Fruit fly (Drosophila melanogaster) S2 (cell line): ENCODE measurements around the gene eIF2Bepsilon.

Experiments used
- CG8478 ChIP-seq: fragments of >200 bp; optimal IDR thresholded peaks from 2 replicates; lab custom pipeline; 2018
- CTCF ChIP-seq, 2 experiments: fragments of >200 bp; optimal IDR thresholded peaks; 2 replicates each; lab custom pipeline; 2018

Gene eIF2Bepsilon

dm6 chrX:1879606-1880110 lies 43.0 kb downstream of the eIF2Bepsilon start, which contains the start of gene CG14818:
Gene CG14818, minus strand, starts transcription at chrX:1879774.
- TF ChIP-seq CTCF (optimal IDR thresholded peaks at IDR 0.05; lab: Kevin White, UChicago) = no peak
- no peak for TF ChIP-seq CG8478 (lab: Kevin White, UChicago)

dm6 chrX:1877107-1877736 lies 45.5 kb downstream of the eIF2Bepsilon start, which contains the start of the genes CG14817 and CG14805:
Gene CG14817, minus strand, starts transcription at chrX:1877270.
Gene CG14805, plus strand, starts transcription at chrX:1877317.
- TF ChIP-seq CTCF (optimal IDR thresholded peaks at IDR 0.05; lab: Kevin White, UChicago) (no peak), CG8478 (lab: Kevin White, UChicago) (no peak)

- no peak for TF ChIP-seq CG8478 (lab: Kevin White, UChicago)
- no peak for TF ChIP-seq CTCF (optimal IDR thresholded peaks at IDR 0.05; lab: Kevin White, UChicago)
Observed at dm6 chrX:1873515-1874126, 49.1 kb downstream of the eIF2Bepsilon start, which contains the start of the genes Pgam5 and Vps26. Gene Pgam5, minus strand, starts transcription at chrX:1873565. Gene Vps26, plus strand, starts transcription at chrX:1873853.
